Fruit fly (Drosophila melanogaster) whole organism, pupa: Measurements from ENCODE around the gene CG14309.
A peak's percentile ranks its signal among the peaks of the same experiment; 100 is the strongest.

Source experiments
- CG10348 ChIP-seq: fragments of 200-800 bp; sonication (Bioruptor generic); IDR thresholded peaks from 2 replicates; pipeline ENCODE4 v1.3.6; 2022; ENCODE audit warnings: missing biosample characterization, missing genetic modification characterization
- CG12605 ChIP-seq: fragments of 200-800 bp; sonication (Bioruptor generic); IDR thresholded peaks from 2 replicates; pipeline ENCODE4 v1.3.6; 2022; ENCODE audit warnings: missing biosample characterization, missing genetic modification characterization
- CG13204 ChIP-seq: fragments of 200-800 bp; sonication (Bioruptor generic); optimal IDR thresholded peaks from 2 replicates; lab custom pipeline; 2018; ENCODE audit warnings: missing biosample characterization, mild to moderate bottlenecking, missing genetic modification characterization, moderate library complexity
- CG14655 ChIP-seq: fragments of 200-800 bp; sonication (Bioruptor generic); optimal IDR thresholded peaks from 3 replicates; lab custom pipeline; 2017; ENCODE audit warnings: mild to moderate bottlenecking, missing biosample characterization, missing genetic modification reagents, missing genetic modification characterization
- CG15710 ChIP-seq: fragments of 200-800 bp; sonication (Bioruptor generic); optimal IDR thresholded peaks from 2 replicates; lab custom pipeline; 2018; ENCODE audit warnings: missing biosample characterization, mild to moderate bottlenecking, missing genetic modification characterization, moderate library complexity
- CG17806 ChIP-seq: fragments of 200-800 bp; sonication (Bioruptor generic); optimal IDR thresholded peaks from 2 replicates; lab custom pipeline; 2018; ENCODE audit warnings: missing biosample characterization, mild to moderate bottlenecking, missing genetic modification characterization, moderate library complexity
- CG32121 ChIP-seq: fragments of 200-800 bp; sonication (Bioruptor generic); IDR thresholded peaks from 2 replicates; pipeline ENCODE4 v1.3.6; 2022; ENCODE audit warnings: missing biosample characterization, missing genetic modification characterization
- CG34367 ChIP-seq: fragments of 200-800 bp; sonication (Bioruptor generic); optimal IDR thresholded peaks from 2 replicates; lab custom pipeline; 2018; ENCODE audit warnings: missing biosample characterization, mild to moderate bottlenecking, missing genetic modification characterization
- CG4496 ChIP-seq: fragments of 200-800 bp; sonication (Bioruptor generic); IDR thresholded peaks from 3 replicates; pipeline ENCODE4 v1.3.6; 2022; ENCODE audit warnings: missing biosample characterization, missing genetic modification characterization
- CG8159 ChIP-seq: fragments of 200-800 bp; sonication (Bioruptor generic); optimal IDR thresholded peaks from 3 replicates; lab custom pipeline; 2018; ENCODE audit warnings: missing biosample characterization, mild to moderate bottlenecking, missing genetic modification characterization, moderate library complexity
- CG8301 ChIP-seq: fragments of 200-800 bp; sonication (Bioruptor generic); optimal IDR thresholded peaks from 2 replicates; lab custom pipeline; 2018; ENCODE audit warnings: missing biosample characterization, mild to moderate bottlenecking, missing genetic modification characterization
- CG9948 ChIP-seq: fragments of 200-800 bp; sonication (Bioruptor generic); optimal IDR thresholded peaks from 2 replicates; lab custom pipeline; 2018; ENCODE audit warnings: missing biosample characterization, mild to moderate bottlenecking, missing genetic modification characterization, moderate library complexity
- EcR ChIP-seq: fragments of 200-800 bp; sonication (Bioruptor generic); optimal IDR thresholded peaks from 3 replicates; lab custom pipeline; 2019; ENCODE audit warnings: missing biosample characterization, missing genetic modification characterization, mild to moderate bottlenecking, moderate library complexity, missing genetic modification reagents
- Ets98B ChIP-seq: fragments of 200-800 bp; sonication (Bioruptor generic); IDR thresholded peaks from 2 replicates; pipeline ENCODE4 v1.3.6; 2022; ENCODE audit warnings: missing biosample characterization, missing genetic modification characterization
- Pif1A ChIP-seq: fragments of 200-800 bp; sonication (Bioruptor generic); optimal IDR thresholded peaks from 3 replicates; lab custom pipeline; 2016; ENCODE audit warnings: missing biosample characterization, missing genetic modification characterization
- Pif1B ChIP-seq: fragments of 200-800 bp; sonication (Bioruptor generic); optimal IDR thresholded peaks from 3 replicates; lab custom pipeline; 2016; ENCODE audit warnings: missing biosample characterization, missing genetic modification characterization
- Snoo ChIP-seq: fragments of 200-800 bp; sonication (Bioruptor generic); optimal IDR thresholded peaks from 3 replicates; lab custom pipeline; 2017; ENCODE audit warnings: missing biosample characterization, mild to moderate bottlenecking, missing genetic modification characterization, inconsistent platforms
- fd96Ca ChIP-seq: fragments of 200-800 bp; sonication (Bioruptor generic); IDR thresholded peaks from 3 replicates; pipeline ENCODE4 v1.3.6; 2022; ENCODE audit warnings: missing biosample characterization, missing genetic modification characterization
- gl ChIP-seq: fragments of 200-800 bp; sonication (Bioruptor generic); optimal IDR thresholded peaks from 2 replicates; lab custom pipeline; 2018; ENCODE audit warnings: missing biosample characterization, mild to moderate bottlenecking, missing genetic modification characterization
- rn ChIP-seq: fragments of 200-800 bp; sonication (Bioruptor generic); IDR thresholded peaks from 2 replicates; pipeline ENCODE4 v1.3.6; 2022; ENCODE audit warnings: missing biosample characterization, missing genetic modification characterization

The CG14309 gene

dm6 chr3R:18380251-18380812, 4.5 kb downstream of the CG14309 start:
- TF ChIP-seq CG14655 (GFP tag; lab: Kevin White, UChicago) (no peak), Pif1B (no peak), CG12605 (GFP tag; lab: Robert Waterston, UW) (no peak), fd96Ca (no peak)

dm6 chr3R:18372688-18373304, 12.1 kb downstream of the CG14309 start, which contains the start of gene gl:
Gene gl, minus strand, starts transcription at chr3R:18372738.
- TF ChIP-seq gl (tag; lab: Kevin White, UChicago) (peak; percentile 2), Pif1B (no peak)
- TF ChIP-seq, all 21 proteins: peak for 1

dm6 chr3R:18371346-18371745, 13.5 kb downstream of the CG14309 start:
- TF ChIP-seq Pif1A (peak; percentile 36), fd96Ca (peak; percentile 64; the same call in 2 of the 3 replicates), Pif1B (no peak), CG12605 (GFP tag; lab: Robert Waterston, UW) (peak; percentile 80), CG34367 (tag; lab: Kevin White, UChicago) (peak; percentile 5), rn (GFP tag; lab: Robert Waterston, UW) (no peak), CG17806 (tag; lab: Kevin White, UChicago) (no peak), CG32121 (GFP tag; lab: Robert Waterston, UW) (peak; percentile 66), CG4496 (peak; percentile 62; the same call in 2 of the 3 replicates), CG8301 (tag; lab: Kevin White, UChicago) (no peak), gl (tag; lab: Kevin White, UChicago) (peak; percentile 68), Ets98B (peak; percentile 49)
- TF ChIP-seq, all 21 proteins: peak for 8

dm6 chr3R:18368595-18368994, 16.3 kb downstream of the CG14309 start:
- TF ChIP-seq CG13204 (no peak), CG34367 (tag; lab: Kevin White, UChicago) (no peak), CG15710 (tag; lab: Kevin White, UChicago) (no peak), Snoo (tag; lab: Kevin White, UChicago) (no peak), CG9948 (tag; lab: Kevin White, UChicago) (no peak)

dm6 chr3R:18366644-18366985, 18.3 kb downstream of the CG14309 start:
- TF ChIP-seq fd96Ca (0 out of 3 replicates have a peak, but pooled peaks have one; percentile 1), CG9948 (tag; lab: Kevin White, UChicago) (no peak)

- peak; percentile 45 for TF ChIP-seq CG8159 (tag; lab: Kevin White, UChicago)
- no peak for TF ChIP-seq CG4496
- no peak for TF ChIP-seq CG12605 (GFP tag; lab: Robert Waterston, UW)
- TF ChIP-seq rn (GFP tag; lab: Robert Waterston, UW): no peak
- TF ChIP-seq CG14655 (GFP tag; lab: Kevin White, UChicago): peak; percentile 47
- TF ChIP-seq fd96Ca: 0 out of 3 replicates have a peak, but pooled peaks have one; percentile 29
- TF ChIP-seq CG15710 (tag; lab: Kevin White, UChicago): peak; percentile 45
- no peak for TF ChIP-seq CG8301 (tag; lab: Kevin White, UChicago)
- TF ChIP-seq CG17806 (tag; lab: Kevin White, UChicago): peak; percentile 20
These were observed 18.8 kb downstream of the CG14309 start, which contains the start of the genes WRNexo and Nup43 for dm6 chr3R:18365978-18366643. Gene WRNexo, minus strand, starts transcription at chr3R:18366162. Gene Nup43, plus strand, starts transcription at chr3R:18366638.

dm6 chr3R:18361694-18362093, 23.2 kb downstream of the CG14309 start, which contains the start of gene hmw:
Gene hmw, plus strand, starts transcription at chr3R:18361994.
- TF ChIP-seq Pif1B: no peak
- no peak for TF ChIP-seq rn (GFP tag; lab: Robert Waterston, UW)

dm6 chr3R:18360630-18361260, 24.1 kb downstream of the CG14309 start, which contains the start of gene CG15803:
Gene CG15803, minus strand, starts transcription at chr3R:18360728.
- TF ChIP-seq CG10348 (GFP tag; lab: Robert Waterston, UW): no peak
- no peak for TF ChIP-seq Pif1B
- TF ChIP-seq gl (tag; lab: Kevin White, UChicago): no peak
- no peak for TF ChIP-seq Ets98B
- no peak for TF ChIP-seq CG15710 (tag; lab: Kevin White, UChicago)
- TF ChIP-seq Pif1A: no peak
- TF ChIP-seq CG8159 (tag; lab: Kevin White, UChicago): no peak
- TF ChIP-seq CG32121 (GFP tag; lab: Robert Waterston, UW): no peak
- peak; percentile 4 for TF ChIP-seq CG13204
- TF ChIP-seq EcR (GFP tag; lab: Kevin White, UChicago): no peak
- TF ChIP-seq CG34367 (tag; lab: Kevin White, UChicago): no peak
- no peak for TF ChIP-seq rn (GFP tag; lab: Robert Waterston, UW)
- TF ChIP-seq CG4496: 0 out of 3 replicates have a peak, but pooled peaks have one; percentile 32
